Worm (Caenorhabditis elegans) whole organism, young adult: ENCODE measurements around the gene F11D11.12.
A peak's percentile ranks its signal among the peaks of the same experiment; 100 is the strongest.
"Not testable (repeated sequence)": the region's sequence is repeated elsewhere in the genome, so short reads cannot be mapped to it uniquely, and the experiment has no call there.

ENCODE experiments used
- B0019.2 ChIP-seq: fragments of 200-800 bp; sonication (Bioruptor generic); conservative IDR thresholded peaks from 2 replicates; pipeline ENCODE4 v1.3.6; 2022; ENCODE audit warnings: missing genetic modification reagents, missing genetic modification characterization, missing compliant biosample characterization
- D2030.7 ChIP-seq: fragments of 200-800 bp; sonication (Bioruptor generic); IDR thresholded peaks from 2 replicates; pipeline ENCODE4 v1.3.6; 2022; ENCODE audit warnings: missing genetic modification reagents, missing genetic modification characterization, missing compliant biosample characterization
- F33H1.4 ChIP-seq: fragments of 200-800 bp; sonication (Bioruptor generic); IDR thresholded peaks from 2 replicates; pipeline ENCODE4 v1.3.6; 2022; ENCODE audit warnings: missing genetic modification reagents, missing genetic modification characterization, missing compliant biosample characterization
- F37B4.10 ChIP-seq: fragments of 200-800 bp; sonication (Bioruptor generic); IDR thresholded peaks from 2 replicates; pipeline ENCODE4 v1.3.6; 2022; ENCODE audit warnings: missing genetic modification characterization, missing compliant biosample characterization
- F49E8.2 ChIP-seq: sonication (generic microtip); optimal IDR thresholded peaks from 3 replicates; lab custom pipeline; 2017; ENCODE audit warnings: missing genetic modification characterization, mild to moderate bottlenecking, missing compliant biosample characterization, antibody characterized with exemption, moderate library complexity; ENCODE audit not compliant: insufficient read depth
- F55B11.4 ChIP-seq: sonication (generic microtip); optimal IDR thresholded peaks from 2 replicates; lab custom pipeline; 2016; ENCODE audit warnings: missing compliant biosample characterization, missing genetic modification characterization, borderline replicate concordance; ENCODE audit not compliant: insufficient read depth
- Y53G8AR.9 ChIP-seq: fragments of 200-800 bp; sonication (Bioruptor generic); conservative IDR thresholded peaks from 2 replicates; pipeline ENCODE4 v1.3.6; 2022; ENCODE audit warnings: missing genetic modification reagents, missing genetic modification characterization, missing compliant biosample characterization
- Y67H2A.10 ChIP-seq: fragments of 200-800 bp; sonication (Bioruptor generic); conservative IDR thresholded peaks from 2 replicates; pipeline ENCODE4 v1.3.6; 2022; ENCODE audit warnings: missing genetic modification reagents, missing genetic modification characterization, missing compliant biosample characterization
- aptf-3 ChIP-seq: fragments of 200-800 bp; sonication (Bioruptor generic); IDR thresholded peaks from 2 replicates; pipeline ENCODE4 v1.3.6; 2022; ENCODE audit warnings: missing genetic modification characterization, missing compliant biosample characterization
- athp-1 ChIP-seq: sonication (generic microtip); optimal IDR thresholded peaks from 2 replicates; lab custom pipeline; 2017; ENCODE audit warnings: mild to moderate bottlenecking, missing genetic modification characterization, missing compliant biosample characterization
- attf-3 ChIP-seq: fragments of 200-800 bp; sonication (Bioruptor generic); conservative IDR thresholded peaks from 2 replicates; pipeline ENCODE4 v1.3.6; 2022; ENCODE audit warnings: missing genetic modification reagents, missing genetic modification characterization, missing compliant biosample characterization
- cebp-2 ChIP-seq: fragments of 200-800 bp; sonication (Bioruptor generic); IDR thresholded peaks from 2 replicates; pipeline ENCODE4 v1.3.6; 2022; ENCODE audit warnings: missing genetic modification characterization, missing compliant biosample characterization
- chd-7 ChIP-seq: sonication (generic microtip); optimal IDR thresholded peaks from 2 replicates; lab custom pipeline; 2016; ENCODE audit warnings: mild to moderate bottlenecking, missing genetic modification characterization, moderate library complexity, missing compliant biosample characterization
- dox-1 ChIP-seq: fragments of 200-800 bp; sonication (Bioruptor generic); IDR thresholded peaks from 2 replicates; pipeline ENCODE4 v1.3.6; 2022; ENCODE audit warnings: missing genetic modification reagents, missing genetic modification characterization, missing compliant biosample characterization
- efl-1 ChIP-seq: fragments of 150-350 bp; optimal IDR thresholded peaks from 2 replicates; lab custom pipeline; 2014; ENCODE audit warnings: missing biosample characterization, missing genetic modification reagents, missing genetic modification characterization
- him-1 ChIP-seq: sonication (generic microtip); optimal IDR thresholded peaks from 2 replicates; lab custom pipeline; 2016; ENCODE audit warnings: missing genotype, missing genetic modification reagents, missing genetic modification characterization, missing compliant biosample characterization
- lin-26 ChIP-seq: fragments of 200-800 bp; sonication (Bioruptor generic); IDR thresholded peaks from 2 replicates; pipeline ENCODE4 v1.3.6; 2022; ENCODE audit warnings: missing genetic modification reagents, missing genetic modification characterization, missing compliant biosample characterization
- lsy-27 ChIP-seq: sonication (generic microtip); optimal IDR thresholded peaks from 2 replicates; lab custom pipeline; 2017; ENCODE audit warnings: missing genetic modification characterization, mild to moderate bottlenecking, missing compliant biosample characterization, antibody characterized with exemption, missing genotype, borderline replicate concordance; ENCODE audit not compliant: insufficient read depth
- madf-3 ChIP-seq: fragments of 200-800 bp; sonication (Bioruptor generic); IDR thresholded peaks from 2 replicates; pipeline ENCODE4 v1.3.6; 2022; ENCODE audit warnings: missing genetic modification reagents, missing genetic modification characterization, missing compliant biosample characterization
- mcd-1 ChIP-seq: fragments of 200-800 bp; sonication (Bioruptor generic); IDR thresholded peaks from 2 replicates; pipeline ENCODE4 v1.3.6; 2022; ENCODE audit warnings: missing genetic modification reagents, missing genetic modification characterization, missing compliant biosample characterization
- mel-28 ChIP-seq: sonication (generic microtip); optimal IDR thresholded peaks from 2 replicates; lab custom pipeline; 2016; ENCODE audit warnings: borderline replicate concordance, mild to moderate bottlenecking, missing genetic modification characterization, missing compliant biosample characterization
- nfya-1 ChIP-seq: sonication (generic microtip); optimal IDR thresholded peaks from 2 replicates; lab custom pipeline; 2017; ENCODE audit warnings: antibody characterized with exemption, missing compliant biosample characterization, missing genetic modification characterization, borderline replicate concordance; ENCODE audit not compliant: insufficient read depth
- nfyb-1 ChIP-seq: fragments of 200-800 bp; sonication (Bioruptor generic); IDR thresholded peaks from 2 replicates; pipeline ENCODE4 v1.3.6; 2022; ENCODE audit warnings: missing genetic modification reagents, missing genetic modification characterization, missing compliant biosample characterization
- nhr-120 ChIP-seq: fragments of 200-800 bp; sonication (Bioruptor generic); IDR thresholded peaks from 2 replicates; pipeline ENCODE4 v1.3.6; 2022; ENCODE audit warnings: missing genetic modification characterization, missing compliant biosample characterization
- rpc-1 ChIP-seq, 2 experiments: fragments of 150-350 bp in 1 of 2; sonication (generic microtip) in 1 of 2; optimal IDR thresholded peaks; 2 replicates each; lab custom pipeline; 2014 to 2018; ENCODE audit warnings: missing biosample characterization in 1 of 2, missing genetic modification characterization in 1 of 2, missing genetic modification reagents in 1 of 2, missing genotype in 1 of 2
- sea-2 ChIP-seq: fragments of 200-800 bp; sonication (Bioruptor generic); IDR thresholded peaks from 2 replicates; pipeline ENCODE4 v1.3.6; 2022; ENCODE audit warnings: missing genetic modification characterization, missing compliant biosample characterization
- tbx-9 ChIP-seq: sonication (generic microtip); optimal IDR thresholded peaks from 2 replicates; lab custom pipeline; 2016; ENCODE audit warnings: borderline replicate concordance, missing genetic modification characterization, inconsistent platforms, missing compliant biosample characterization
- xnd-1 ChIP-seq: sonication (generic microtip); optimal IDR thresholded peaks from 2 replicates; lab custom pipeline; 2016; ENCODE audit warnings: missing genotype, missing genetic modification reagents, missing genetic modification characterization, missing compliant biosample characterization
- zfh-2 ChIP-seq: fragments of 200-800 bp; sonication (Bioruptor generic); conservative IDR thresholded peaks from 2 replicates; pipeline ENCODE4 v1.3.6; 2022; ENCODE audit warnings: missing genetic modification reagents, missing genetic modification characterization, missing compliant biosample characterization
- ztf-22 ChIP-seq: fragments of 200-800 bp; sonication (Bioruptor generic); optimal IDR thresholded peaks from 2 replicates; lab custom pipeline; 2018; ENCODE audit warnings: mild to moderate bottlenecking, missing genetic modification characterization, moderate library complexity, missing compliant biosample characterization
- ztf-3 ChIP-seq: fragments of 200-800 bp; sonication (Bioruptor generic); optimal IDR thresholded peaks from 2 replicates; lab custom pipeline; 2018; ENCODE audit warnings: mild to moderate bottlenecking, missing genetic modification characterization, missing compliant biosample characterization

Gene F11D11.12

DNA sequence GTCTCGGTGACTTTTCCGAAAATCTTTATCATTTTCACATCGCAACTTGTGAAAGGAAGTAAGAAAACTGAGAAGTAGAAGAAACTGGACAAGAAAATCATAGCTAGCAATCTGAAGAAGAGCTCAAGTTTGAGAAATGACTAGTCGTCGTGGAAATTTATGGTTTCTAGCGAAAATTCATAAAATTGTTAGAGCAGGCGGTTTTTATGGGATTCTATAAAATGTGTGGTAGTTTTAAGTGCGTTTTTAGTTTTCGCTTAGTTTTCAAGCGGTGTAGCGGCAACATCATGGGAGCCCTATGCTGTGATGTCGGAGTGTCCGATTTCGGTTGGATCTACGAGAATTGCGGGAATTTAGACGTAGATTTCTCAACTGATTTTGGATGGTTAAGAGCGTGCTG is 3.8 kb upstream of the F11D11.12 start, which contains the start of gene clec-254:
Gene clec-254 (minus strand): TSS at position 101 of the 400 bp plus-strand sequence.
- TF ChIP-seq F49E8.2 (tag; lab: Kevin White, UChicago); ztf-3 (GFP tag; lab: Kevin White, UChicago); nhr-120 (GFP tag; lab: Robert Waterston, UW): not testable (repeated sequence)

- TF ChIP-seq xnd-1 (tag; lab: Kevin White, UChicago) (no peak), F33H1.4 (GFP tag; lab: Robert Waterston, UW) (no peak), rpc-1 (optimal IDR thresholded peaks at IDR 0.05; lab: Kevin White, UChicago) (no peak), rpc-1 (tag; optimal IDR thresholded peaks at IDR 0.05; lab: Kevin White, UChicago) (no peak), efl-1 (GFP tag; lab: Kevin White, UChicago) (no peak), madf-3 (GFP tag; lab: Robert Waterston, UW) (no peak), mel-28 (tag; lab: Kevin White, UChicago) (no peak), Y53G8AR.9 (no peak), him-1 (tag; lab: Kevin White, UChicago) (no peak), chd-7 (tag; lab: Kevin White, UChicago) (no peak), athp-1 (tag; lab: Kevin White, UChicago) (no peak), Y67H2A.10 (GFP tag; lab: Robert Waterston, UW) (no peak), ztf-22 (GFP tag; lab: Kevin White, UChicago) (no peak), mcd-1 (GFP tag; lab: Robert Waterston, UW) (no peak), ztf-3 (GFP tag; lab: Kevin White, UChicago) (no peak), attf-3 (no peak), aptf-3 (no peak)
- TF ChIP-seq, all 124 proteins: peak for 0
Measured at ce11 chrV:18753036-18753435, 2.6 kb upstream of the F11D11.12 start, which contains the start of gene F11D11.6. F11D11.6 (minus strand) TSS chrV:18753136.

DNA sequence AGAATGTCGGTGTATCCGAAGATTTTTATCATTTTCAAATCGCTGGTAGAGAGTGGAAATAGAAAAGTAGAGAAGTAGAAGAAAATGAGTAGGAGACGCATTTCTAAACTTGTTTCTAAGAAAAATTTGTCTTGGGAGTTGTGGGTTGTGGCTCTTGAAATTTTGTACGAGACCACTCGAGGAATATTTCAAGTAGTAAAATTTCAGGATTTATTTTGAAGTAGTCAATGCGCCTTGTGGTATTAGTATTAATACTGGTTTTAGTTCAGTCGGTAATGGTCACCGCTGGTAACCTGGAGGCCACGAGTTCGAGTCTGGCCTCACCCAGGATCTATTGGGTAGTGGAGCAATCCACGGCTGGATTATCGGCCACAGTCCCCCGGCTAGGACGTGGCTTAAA is 1.8 kb downstream of the F11D11.12 start, which contains the start of gene clec-252:
Gene clec-252 (minus strand): TSS at position 101 of the 400 bp plus-strand sequence.
- TF ChIP-seq B0019.2 = no peak
- no peak for TF ChIP-seq tbx-9 (tag; lab: Kevin White, UChicago)
- TF ChIP-seq chd-7 (tag; lab: Kevin White, UChicago) = no peak
- TF ChIP-seq lsy-27 (tag; lab: Kevin White, UChicago) = no peak
- TF ChIP-seq madf-3 (GFP tag; lab: Robert Waterston, UW) = no peak
- no peak for TF ChIP-seq xnd-1 (tag; lab: Kevin White, UChicago)
- no peak for TF ChIP-seq nfya-1
- TF ChIP-seq nfyb-1 (GFP tag; lab: Robert Waterston, UW) = no peak
- TF ChIP-seq cebp-2 (GFP tag; lab: Robert Waterston, UW) = no peak
- TF ChIP-seq sea-2 = no peak
- TF ChIP-seq rpc-1 (optimal IDR thresholded peaks at IDR 0.05; lab: Kevin White, UChicago) = no peak
- TF ChIP-seq rpc-1 (tag; optimal IDR thresholded peaks at IDR 0.05; lab: Kevin White, UChicago) = no peak
- no peak for TF ChIP-seq Y53G8AR.9
- TF ChIP-seq nhr-120 (GFP tag; lab: Robert Waterston, UW) = no peak
- TF ChIP-seq F55B11.4 (tag; lab: Kevin White, UChicago) = no peak
- TF ChIP-seq D2030.7 = no peak
- no peak for TF ChIP-seq lin-26 (GFP tag; lab: Robert Waterston, UW)
- no peak for TF ChIP-seq F37B4.10 (GFP tag; lab: Robert Waterston, UW)

DNA sequence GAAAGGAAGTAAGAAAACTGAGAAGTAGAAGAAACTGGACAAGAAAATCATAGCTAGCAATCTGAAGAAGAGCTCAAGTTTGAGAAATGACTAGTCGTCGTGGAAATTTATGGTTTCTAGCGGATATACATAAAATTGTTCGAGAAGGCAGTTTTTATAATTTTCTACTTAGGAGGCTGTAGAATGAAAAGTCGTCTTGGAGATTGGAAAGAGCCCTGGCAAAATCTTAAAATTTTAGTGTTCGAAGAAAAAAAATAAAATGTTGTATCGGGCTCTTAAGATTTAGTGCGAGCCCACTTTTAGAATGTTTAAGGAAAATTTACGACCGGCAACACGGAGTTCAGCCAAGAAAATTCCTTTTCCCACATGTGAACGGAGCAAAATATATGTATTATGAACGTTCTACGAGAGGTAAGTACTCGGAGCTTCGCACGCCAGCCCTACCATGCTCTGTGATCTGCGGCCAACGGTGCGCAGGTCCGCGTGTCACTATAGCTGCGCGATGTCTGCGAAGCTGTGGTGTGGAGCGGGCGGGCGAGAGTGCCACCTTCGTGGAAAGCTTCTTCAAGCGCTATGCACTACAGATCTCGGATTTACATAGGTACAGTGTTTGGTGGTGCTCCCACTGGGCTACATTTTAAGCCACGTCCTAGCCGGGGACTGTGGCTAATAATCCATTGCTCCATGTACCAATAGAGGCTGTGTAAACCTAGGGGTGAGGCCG is 3.4 kb downstream of the F11D11.12 start, which contains the start of gene clec-251:
Gene clec-251 (minus strand): TSS at position 51 of the 724 bp plus-strand sequence.
- TF ChIP-seq attf-3 = no peak
- TF ChIP-seq zfh-2 (GFP tag; lab: Robert Waterston, UW) = peak; percentile 77; the same call in 1 of the 2 replicates
- 0 out of 2 replicates have a peak, but pooled peaks have one; percentile 9 for TF ChIP-seq dox-1
